Worm (Caenorhabditis elegans) whole organism, L4 larva: ENCODE data around the gene msp-113.

Experiments
- F37D6.2 ChIP-seq: sonication (generic microtip); optimal IDR thresholded peaks from 2 replicates; lab custom pipeline; 2016; ENCODE audit warnings: mild to moderate bottlenecking, missing genetic modification characterization, missing compliant biosample characterization
- T26A8.4 ChIP-seq: fragments of 200-800 bp; sonication (Bioruptor generic); IDR thresholded peaks from 2 replicates; pipeline ENCODE4 v1.3.6; 2022; ENCODE audit warnings: missing genetic modification characterization, missing compliant biosample characterization
- ama-1 ChIP-seq: fragments of 150-350 bp; optimal IDR thresholded peaks from 2 replicates; lab custom pipeline; 2014; ENCODE audit warnings: inconsistent platforms, mixed read lengths
- ceh-44 ChIP-seq: fragments of 200-800 bp; sonication (Bioruptor generic); IDR thresholded peaks from 2 replicates; pipeline ENCODE4 v1.3.6; 2022; ENCODE audit warnings: missing genetic modification reagents, missing genetic modification characterization, missing compliant biosample characterization
- ctbp-1 ChIP-seq: fragments of 200-800 bp; sonication (Bioruptor generic); IDR thresholded peaks from 2 replicates; pipeline ENCODE4 v1.3.6; 2022; ENCODE audit warnings: missing genetic modification reagents, missing genetic modification characterization, missing compliant biosample characterization
- fkh-10 ChIP-seq: fragments of 150-350 bp; optimal IDR thresholded peaks from 2 replicates; lab custom pipeline; 2014; ENCODE audit warnings: missing biosample characterization, missing genetic modification reagents, missing genetic modification characterization
- fos-1 ChIP-seq: fragments of 150-350 bp; optimal IDR thresholded peaks from 2 replicates; lab custom pipeline; 2014; ENCODE audit warnings: missing biosample characterization, missing genetic modification characterization
- mdl-1 ChIP-seq, 2 experiments: fragments of 150-350 bp in 1 of 2; sonication (generic microtip) in 1 of 2; optimal IDR thresholded peaks; 2 replicates each; lab custom pipeline; 2014 to 2017; ENCODE audit warnings: missing biosample characterization in 2 of 2, missing genetic modification characterization in 2 of 2
- nhr-28 ChIP-seq: fragments of 150-350 bp; optimal IDR thresholded peaks from 2 replicates; lab custom pipeline; 2014; ENCODE audit warnings: missing biosample characterization, missing genetic modification characterization
- unc-39 ChIP-seq: sonication (generic microtip); optimal IDR thresholded peaks from 2 replicates; lab custom pipeline; 2017; ENCODE audit warnings: missing biosample characterization, missing genetic modification characterization
- unc-62 ChIP-seq, 3 experiments: fragments of 150-350 bp in 1 of 3; sonication (generic microtip); optimal IDR thresholded peaks in 2 of 3; peaks in 1 of 3; 1 replicate in 1 of 3; 2 replicates in 2 of 3; lab custom pipeline; 2014 to 2017; ENCODE audit warnings: missing biosample characterization in 3 of 3, missing genetic modification characterization in 3 of 3, missing genetic modification reagents in 3 of 3, missing genotype in 1 of 3

DNA sequence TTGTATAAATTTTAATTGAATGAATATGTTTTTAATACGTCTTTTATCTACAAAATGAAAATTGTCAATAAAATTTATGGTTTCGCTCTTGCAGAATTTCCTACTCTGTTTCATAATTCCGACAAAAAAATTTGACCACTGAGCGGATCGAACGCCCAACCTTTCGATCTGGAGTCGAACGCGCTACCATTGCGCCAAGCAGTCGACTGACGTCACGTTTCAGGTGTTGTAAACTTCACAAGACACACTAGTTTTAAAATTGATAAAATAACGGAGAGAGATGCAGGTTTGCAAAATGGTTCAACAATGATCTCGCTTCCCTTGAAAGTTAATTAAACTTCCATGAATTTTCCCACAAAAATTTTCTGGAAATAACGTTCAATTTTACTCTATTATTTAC is 46.4 kb downstream of the msp-113 start:
- TF ChIP-seq ama-1 (lab: Kevin White, UChicago) (no peak), ceh-44 (GFP tag; lab: Robert Waterston, UW) (peak; percentile 64; the same call in 1 of the 2 replicates), ctbp-1 (GFP tag; lab: Robert Waterston, UW) (no peak), mdl-1 (tag; optimal IDR thresholded peaks at IDR 0.05; lab: Kevin White, UChicago) (no peak), fos-1 (tag; lab: Kevin White, UChicago) (no peak), fkh-10 (GFP tag; lab: Kevin White, UChicago) (no peak), nhr-28 (no peak), unc-62 (GFP tag; optimal IDR thresholded peaks at IDR 0.05 in 1 of 2; lab: Kevin White, UChicago) (peak in 1 of 2 experiments; percentile 53), unc-62 (tag; optimal IDR thresholded peaks at IDR 0.05; lab: Kevin White, UChicago) (no peak), unc-39 (tag; lab: Kevin White, UChicago) (no peak), F37D6.2 (tag; lab: Kevin White, UChicago) (no peak), T26A8.4 (GFP tag; lab: Robert Waterston, UW) (0 out of 2 replicates have a peak, but pooled peaks have one; percentile 29)
